Worm (Caenorhabditis elegans) whole organism, early embryonic: ENCODE data around the gene pde-3.

ENCODE experiments used
- F13C5.2 ChIP-seq: sonication (generic microtip); optimal IDR thresholded peaks from 2 replicates; lab custom pipeline; 2017; ENCODE audit warnings: mild to moderate bottlenecking, missing genetic modification characterization, inconsistent platforms, missing compliant biosample characterization
- ama-1 ChIP-seq: fragments of 150-350 bp; optimal IDR thresholded peaks from 2 replicates; lab custom pipeline; 2014
- flt-1 ChIP-seq: fragments of 200-800 bp; sonication (Bioruptor generic); IDR thresholded peaks from 2 replicates; pipeline ENCODE4 v1.3.6; 2022; ENCODE audit warnings: missing genetic modification characterization, missing compliant biosample characterization
- hnd-1 ChIP-seq: sonication (generic microtip); optimal IDR thresholded peaks from 2 replicates; lab custom pipeline; 2016; ENCODE audit warnings: missing genetic modification characterization, missing compliant biosample characterization
- tbx-11 ChIP-seq: fragments of 200-800 bp; sonication (Bioruptor generic); IDR thresholded peaks from 2 replicates; pipeline ENCODE4 v1.3.6; 2022; ENCODE audit warnings: missing genetic modification characterization, missing compliant biosample characterization
- tra-4 ChIP-seq: sonication (generic microtip); optimal IDR thresholded peaks from 2 replicates; lab custom pipeline; 2017; ENCODE audit warnings: missing genetic modification characterization, missing compliant biosample characterization

DNA sequence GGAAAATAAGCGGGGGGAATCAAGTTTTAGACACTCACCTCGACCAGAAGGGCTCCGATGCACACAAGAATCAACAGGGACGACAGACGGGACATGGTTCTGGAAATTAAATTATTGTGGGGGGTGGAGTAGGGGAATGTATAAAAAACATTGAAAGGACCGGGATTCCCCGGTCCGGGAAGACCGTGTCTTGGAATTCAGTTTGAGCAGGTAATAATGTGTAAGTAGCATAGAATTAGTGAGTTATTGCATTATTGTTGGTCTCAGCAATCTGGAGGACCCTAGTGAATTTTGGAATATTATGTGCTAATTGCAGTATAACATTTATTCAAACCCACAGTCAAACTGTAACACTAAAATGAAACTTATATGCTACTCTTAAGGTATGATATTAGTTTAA lies 9.2 kb upstream of the pde-3 start, which contains the start of gene R03C1.1:
- TF ChIP-seq tra-4 (tag; lab: Kevin White, UChicago) (no peak), ama-1 (lab: Kevin White, UChicago) (no peak), F13C5.2 (no peak), flt-1 (no peak), hnd-1 (tag; lab: Kevin White, UChicago) (no peak), tbx-11 (GFP tag; lab: Robert Waterston, UW) (no peak)
